Worm (Caenorhabditis elegans) whole organism, L4 larva: Measurements from ENCODE around the gene F13D12.3.

ENCODE experiments used
- F26F4.8 ChIP-seq: fragments of 200-800 bp; sonication (Bioruptor generic); conservative IDR thresholded peaks from 2 replicates; pipeline ENCODE4 v1.3.6; 2022; ENCODE audit warnings: missing genetic modification characterization, missing compliant biosample characterization
- F49E8.2 ChIP-seq: sonication (generic microtip); optimal IDR thresholded peaks from 2 replicates; lab custom pipeline; 2016; ENCODE audit warnings: missing compliant biosample characterization, mild to moderate bottlenecking, missing genetic modification characterization, borderline replicate concordance
- Y105C5A.15 ChIP-seq: fragments of 200-800 bp; sonication (Bioruptor generic); IDR thresholded peaks from 2 replicates; pipeline ENCODE4 v1.3.6; 2022; ENCODE audit warnings: missing genetic modification characterization, missing compliant biosample characterization
- Y48G9A.11 ChIP-seq: fragments of 200-800 bp; sonication (Bioruptor generic); IDR thresholded peaks from 2 replicates; pipeline ENCODE4 v1.3.6; 2022; ENCODE audit warnings: missing genetic modification reagents, missing genetic modification characterization, missing compliant biosample characterization
- Y5F2A.4 ChIP-seq: fragments of 200-800 bp; sonication (Bioruptor generic); optimal IDR thresholded peaks from 2 replicates; lab custom pipeline; 2018; ENCODE audit warnings: mild to moderate bottlenecking, missing genetic modification characterization, missing compliant biosample characterization
- ceh-32 ChIP-seq: sonication (generic microtip); optimal IDR thresholded peaks from 2 replicates; lab custom pipeline; 2016; ENCODE audit warnings: mild to moderate bottlenecking, missing genetic modification characterization, missing compliant biosample characterization; ENCODE audit not compliant: poor library complexity
- cey-2 ChIP-seq: sonication (generic microtip); optimal IDR thresholded peaks from 3 replicates; lab custom pipeline; 2017; ENCODE audit warnings: missing genetic modification characterization, mild to moderate bottlenecking, missing compliant biosample characterization, antibody characterized with exemption, borderline replicate concordance; ENCODE audit not compliant: insufficient read depth
- daf-12 ChIP-seq: fragments of 150-350 bp; optimal IDR thresholded peaks from 2 replicates; lab custom pipeline; 2014; ENCODE audit warnings: missing biosample characterization, missing genetic modification reagents, missing genetic modification characterization
- daf-16 ChIP-seq, 3 experiments: sonication (generic microtip); optimal IDR thresholded peaks; 2 replicates each; lab custom pipeline; 2016 to 2017; ENCODE audit warnings: missing genetic modification characterization in 3 of 3, missing genetic modification reagents in 3 of 3, mild to moderate bottlenecking in 2 of 3, missing compliant biosample characterization in 2 of 3, missing biosample characterization in 1 of 3, moderate library complexity in 1 of 3
- dmd-6 ChIP-seq: fragments of 200-800 bp; sonication (Bioruptor generic); IDR thresholded peaks from 2 replicates; pipeline ENCODE4 v1.3.6; 2022; ENCODE audit warnings: missing genetic modification reagents, missing genetic modification characterization, missing compliant biosample characterization
- dmd-8 ChIP-seq: fragments of 200-800 bp; sonication (Bioruptor generic); IDR thresholded peaks from 2 replicates; pipeline ENCODE4 v1.3.6; 2022; ENCODE audit warnings: missing genetic modification characterization, missing compliant biosample characterization
- dmd-9 ChIP-seq: fragments of 200-800 bp; sonication (Bioruptor generic); IDR thresholded peaks from 2 replicates; pipeline ENCODE4 v1.3.6; 2022; ENCODE audit warnings: missing genetic modification reagents, missing genetic modification characterization, missing compliant biosample characterization
- dpl-1 ChIP-seq: fragments of 150-350 bp; optimal IDR thresholded peaks from 2 replicates; lab custom pipeline; 2014; ENCODE audit warnings: missing biosample characterization, missing genetic modification reagents, missing genetic modification characterization
- fos-1 ChIP-seq: fragments of 150-350 bp; optimal IDR thresholded peaks from 2 replicates; lab custom pipeline; 2014; ENCODE audit warnings: missing biosample characterization, missing genetic modification characterization
- gei-8 ChIP-seq: fragments of 200-800 bp; sonication (Bioruptor generic); optimal IDR thresholded peaks from 2 replicates; lab custom pipeline; 2018; ENCODE audit warnings: mild to moderate bottlenecking, missing genetic modification characterization, missing compliant biosample characterization
- hif-1 ChIP-seq, 2 experiments: sonication (generic microtip); optimal IDR thresholded peaks; 2 replicates each; lab custom pipeline; 2016 to 2017; ENCODE audit warnings: missing compliant biosample characterization in 2 of 2, missing genetic modification characterization in 2 of 2, missing genetic modification reagents in 2 of 2, missing genotype in 2 of 2, mild to moderate bottlenecking in 1 of 2
- hmg-1.1 ChIP-seq: fragments of 200-800 bp; sonication (Bioruptor generic); IDR thresholded peaks from 2 replicates; pipeline ENCODE4 v1.3.6; 2022; ENCODE audit warnings: missing genetic modification reagents, missing genetic modification characterization, missing compliant biosample characterization
- lin-1 ChIP-seq: fragments of 200-800 bp; sonication (Bioruptor generic); IDR thresholded peaks from 2 replicates; pipeline ENCODE4 v1.3.6; 2022; ENCODE audit warnings: missing genetic modification reagents, missing genetic modification characterization, missing compliant biosample characterization
- lin-13 ChIP-seq: fragments of 150-350 bp; optimal IDR thresholded peaks from 2 replicates; lab custom pipeline; 2014; ENCODE audit warnings: missing biosample characterization, missing genetic modification reagents, missing genetic modification characterization
- lin-29 ChIP-seq: fragments of 200-800 bp; sonication (Bioruptor generic); IDR thresholded peaks from 2 replicates; pipeline ENCODE4 v1.3.6; 2022; ENCODE audit warnings: missing genetic modification reagents, missing genetic modification characterization, missing compliant biosample characterization
- lir-3 ChIP-seq: sonication (generic microtip); optimal IDR thresholded peaks from 2 replicates; lab custom pipeline; 2016; ENCODE audit warnings: mild to moderate bottlenecking, missing genetic modification characterization, missing compliant biosample characterization
- madf-9 ChIP-seq: fragments of 200-800 bp; sonication (Bioruptor generic); conservative IDR thresholded peaks from 2 replicates; pipeline ENCODE4 v1.3.6; 2022; ENCODE audit warnings: missing genetic modification reagents, missing genetic modification characterization, missing compliant biosample characterization
- mdl-1 ChIP-seq, 2 experiments: fragments of 150-350 bp in 1 of 2; sonication (generic microtip) in 1 of 2; optimal IDR thresholded peaks; 2 replicates each; lab custom pipeline; 2014 to 2017; ENCODE audit warnings: missing biosample characterization in 2 of 2, missing genetic modification characterization in 2 of 2
- mxl-2 ChIP-seq: fragments of 200-800 bp; sonication (Bioruptor generic); conservative IDR thresholded peaks from 2 replicates; pipeline ENCODE4 v1.3.6; 2022; ENCODE audit warnings: missing genetic modification reagents, missing genetic modification characterization, missing compliant biosample characterization
- mxl-3 ChIP-seq: fragments of 200-800 bp; sonication (Bioruptor generic); optimal IDR thresholded peaks from 2 replicates; lab custom pipeline; 2018; ENCODE audit warnings: mild to moderate bottlenecking, missing genetic modification characterization, missing compliant biosample characterization
- nhr-102 ChIP-seq: sonication (generic microtip); optimal IDR thresholded peaks from 2 replicates; lab custom pipeline; 2016; ENCODE audit warnings: mild to moderate bottlenecking, missing genetic modification characterization, moderate library complexity, missing compliant biosample characterization
- nhr-11 ChIP-seq: fragments of 150-350 bp; optimal IDR thresholded peaks from 2 replicates; lab custom pipeline; 2014; ENCODE audit warnings: missing biosample characterization, missing genetic modification characterization
- nhr-28 ChIP-seq: fragments of 150-350 bp; optimal IDR thresholded peaks from 2 replicates; lab custom pipeline; 2014; ENCODE audit warnings: missing biosample characterization, missing genetic modification characterization
- nhr-48 ChIP-seq: sonication (generic microtip); optimal IDR thresholded peaks from 2 replicates; lab custom pipeline; 2016; ENCODE audit warnings: mild to moderate bottlenecking, missing genetic modification characterization, missing compliant biosample characterization
- nhr-6 ChIP-seq: fragments of 150-350 bp; optimal IDR thresholded peaks from 2 replicates; lab custom pipeline; 2014; ENCODE audit warnings: missing biosample characterization, missing genetic modification characterization
- pha-4 ChIP-seq, 2 experiments: fragments of 150-350 bp in 1 of 2; fragments of 200-800 bp in 1 of 2; sonication (Bioruptor generic) in 1 of 2; IDR thresholded peaks in 1 of 2; optimal IDR thresholded peaks in 1 of 2; 2 replicates each; pipeline versions ENCODE4 v1.3.6 to Lab custom; 2014 to 2022; ENCODE audit warnings: missing genetic modification characterization in 2 of 2, missing genetic modification reagents in 2 of 2, missing biosample characterization in 1 of 2, missing compliant biosample characterization in 1 of 2
- php-3 ChIP-seq: fragments of 200-800 bp; sonication (Bioruptor generic); IDR thresholded peaks from 2 replicates; pipeline ENCODE4 v1.3.6; 2022; ENCODE audit warnings: missing genetic modification reagents, missing genetic modification characterization, missing compliant biosample characterization
- pqm-1 ChIP-seq: sonication (generic microtip); optimal IDR thresholded peaks from 2 replicates; lab custom pipeline; 2017; ENCODE audit warnings: missing biosample characterization, missing genetic modification characterization
- saeg-2 ChIP-seq: fragments of 200-800 bp; sonication (Bioruptor generic); IDR thresholded peaks from 2 replicates; pipeline ENCODE4 v1.3.6; 2022; ENCODE audit warnings: missing genetic modification reagents, missing genetic modification characterization, missing compliant biosample characterization
- set-16 ChIP-seq: fragments of 200-800 bp; sonication (Bioruptor generic); IDR thresholded peaks from 2 replicates; pipeline ENCODE4 v1.3.6; 2022; ENCODE audit warnings: missing genetic modification reagents, missing genetic modification characterization, missing compliant biosample characterization
- unc-62 ChIP-seq, 3 experiments: fragments of 150-350 bp in 1 of 3; sonication (generic microtip); optimal IDR thresholded peaks in 2 of 3; peaks in 1 of 3; 1 replicate in 1 of 3; 2 replicates in 2 of 3; lab custom pipeline; 2014 to 2017; ENCODE audit warnings: missing biosample characterization in 3 of 3, missing genetic modification characterization in 3 of 3, missing genetic modification reagents in 3 of 3, missing genotype in 1 of 3
- vab-7 ChIP-seq: fragments of 200-800 bp; sonication (Bioruptor generic); IDR thresholded peaks from 2 replicates; pipeline ENCODE4 v1.3.6; 2022; ENCODE audit warnings: missing genetic modification reagents, missing genetic modification characterization, missing compliant biosample characterization
- zag-1 ChIP-seq: fragments of 150-350 bp; optimal IDR thresholded peaks from 2 replicates; lab custom pipeline; 2014; ENCODE audit warnings: missing biosample characterization, missing genetic modification characterization
- ztf-7 ChIP-seq: fragments of 150-350 bp; optimal IDR thresholded peaks from 2 replicates; lab custom pipeline; 2014; ENCODE audit warnings: missing biosample characterization, missing genetic modification characterization

Gene F13D12.3

DNA sequence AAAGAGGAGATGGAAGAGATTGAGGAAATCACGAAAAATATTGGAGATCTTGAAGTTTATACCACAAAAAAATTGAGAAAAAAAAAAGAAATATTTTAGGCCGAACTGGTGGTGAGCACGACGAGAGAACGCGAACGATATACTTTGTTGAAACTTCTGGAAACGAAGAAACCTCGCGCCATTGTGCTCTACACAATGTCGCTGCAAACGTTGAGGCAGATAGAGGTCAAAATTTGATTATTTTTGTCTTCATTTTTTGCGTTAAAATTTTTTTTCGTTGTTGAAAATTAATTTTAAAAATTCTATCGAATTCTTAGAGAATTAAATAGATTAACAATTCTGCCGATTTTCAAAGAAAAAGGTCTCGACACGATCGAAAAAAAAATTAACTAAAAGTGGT is 19.6 kb upstream of the F13D12.3 start:
- no peak for TF ChIP-seq nhr-102 (tag; lab: Kevin White, UChicago)

DNA sequence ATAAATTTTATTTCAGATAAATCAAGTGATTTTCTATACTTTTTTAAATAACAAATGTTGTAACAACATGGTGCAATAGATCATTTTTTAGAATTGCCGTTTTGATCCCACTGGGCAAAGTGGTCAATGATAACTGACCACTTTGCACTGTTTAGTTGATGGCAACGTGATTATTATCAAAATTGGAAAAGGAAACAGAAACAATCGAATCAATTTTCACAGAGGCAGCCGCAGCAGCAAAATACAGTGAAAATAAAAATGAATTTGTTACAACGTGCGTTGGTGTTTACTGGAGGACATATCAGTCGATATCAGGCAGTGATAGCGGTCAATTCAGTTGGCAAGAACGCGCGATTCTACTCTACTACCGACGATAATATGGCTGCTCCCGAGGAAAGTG is 14.4 kb upstream of the F13D12.3 start, which contains the start of gene VF13D12L.3:
TSS of gene VF13D12L.3 (plus strand) at position 223 of the 400 bp plus-strand sequence.
- TF ChIP-seq lin-13 (GFP tag; lab: Kevin White, UChicago) (no peak), mxl-3 (peak; percentile 84), Y5F2A.4 (GFP tag; lab: Kevin White, UChicago) (no peak), fos-1 (tag; lab: Kevin White, UChicago) (no peak), set-16 (no peak), nhr-48 (tag; lab: Kevin White, UChicago) (no peak), Y48G9A.11 (no peak), pha-4 (GFP tag; IDR thresholded peaks at IDR 0.05; lab: Robert Waterston, UW) (no peak), pha-4 (tag; optimal IDR thresholded peaks at IDR 0.05; lab: Kevin White, UChicago) (no peak), mdl-1 (tag; optimal IDR thresholded peaks at IDR 0.05; lab: Kevin White, UChicago) (peak in 1 of 2 experiments; percentile 40), lin-1 (no peak), ztf-7 (tag; lab: Kevin White, UChicago) (no peak), mxl-2 (GFP tag; lab: Robert Waterston, UW) (no peak), nhr-28 (tag; lab: Kevin White, UChicago) (peak; percentile 63), zag-1 (tag; lab: Kevin White, UChicago) (no peak), nhr-11 (tag; lab: Kevin White, UChicago) (no peak), dmd-8 (GFP tag; lab: Robert Waterston, UW) (no peak), unc-62 (GFP tag; optimal IDR thresholded peaks at IDR 0.05 in 1 of 2; lab: Kevin White, UChicago) (peak in 1 of 2 experiments; percentile 67), unc-62 (tag; optimal IDR thresholded peaks at IDR 0.05; lab: Kevin White, UChicago) (no peak), ceh-32 (no peak), hif-1 (tag; optimal IDR thresholded peaks at IDR 0.05; lab: Kevin White, UChicago) (peak in 1 of 2 experiments; percentile 86), daf-16 (GFP tag; optimal IDR thresholded peaks at IDR 0.05; lab: Kevin White, UChicago) (no peak), daf-16 (tag; optimal IDR thresholded peaks at IDR 0.05; lab: Kevin White, UChicago) (peak; percentile 74), dmd-6 (GFP tag; lab: Robert Waterston, UW) (peak; percentile 50)

DNA sequence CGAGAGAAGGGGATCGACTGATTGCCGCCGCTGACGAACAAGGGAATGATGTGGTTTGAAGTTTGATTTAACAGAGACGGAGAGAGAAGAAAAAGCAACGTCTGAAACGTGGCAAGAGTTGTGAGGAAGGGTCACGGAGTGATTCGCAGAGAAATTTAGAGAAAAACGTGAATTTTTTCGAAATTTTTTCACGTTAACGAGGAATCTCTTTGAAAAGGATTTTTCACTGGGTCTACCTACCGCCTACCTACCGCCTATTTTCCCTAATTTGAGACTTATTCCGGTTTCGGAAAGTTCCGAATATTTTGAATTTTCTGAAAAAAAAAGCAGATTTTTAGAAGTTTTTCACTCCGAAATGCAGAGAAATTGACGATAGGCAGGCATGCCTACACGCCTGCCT is 10.7 kb upstream of the F13D12.3 start, which contains the start of gene fcmt-1:
TSS of gene fcmt-1 (minus strand) at position 101 of the 400 bp plus-strand sequence.
- TF ChIP-seq nhr-6 (no peak), F49E8.2 (tag; lab: Kevin White, UChicago) (no peak), vab-7 (GFP tag; lab: Robert Waterston, UW) (no peak), Y105C5A.15 (GFP tag; lab: Robert Waterston, UW) (no peak), saeg-2 (GFP tag; lab: Robert Waterston, UW) (no peak), F26F4.8 (GFP tag; lab: Robert Waterston, UW) (no peak), hmg-1.1 (GFP tag; lab: Robert Waterston, UW) (no peak), madf-9 (GFP tag; lab: Robert Waterston, UW) (no peak), lin-1 (no peak), pqm-1 (no peak), cey-2 (tag; lab: Kevin White, UChicago) (no peak), lir-3 (tag; lab: Kevin White, UChicago) (no peak)

DNA sequence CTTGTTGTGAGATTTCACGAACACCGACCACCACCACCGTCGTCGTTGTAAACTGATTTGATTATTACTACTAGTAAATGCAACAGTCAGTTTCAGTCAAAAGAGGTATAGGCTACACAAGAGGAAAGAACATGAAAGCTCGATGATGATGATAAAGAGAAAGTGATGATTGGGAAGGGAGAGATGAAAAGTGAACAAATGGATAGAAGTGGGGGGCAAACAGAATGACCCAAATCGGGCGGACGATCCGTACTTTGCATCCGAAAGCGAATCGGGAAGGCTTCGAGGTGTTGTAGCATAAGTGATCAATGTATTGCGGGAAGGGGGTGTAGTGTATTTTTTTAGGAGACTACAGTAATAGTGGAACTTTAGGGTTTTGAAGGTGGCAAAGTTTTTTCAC is 9.4 kb upstream of the F13D12.3 start:
- TF ChIP-seq set-16 (no peak), gei-8 (GFP tag; lab: Kevin White, UChicago) (no peak), nhr-28 (tag; lab: Kevin White, UChicago) (peak; percentile 78), daf-12 (tag; lab: Kevin White, UChicago) (no peak), dmd-9 (GFP tag; lab: Robert Waterston, UW) (no peak), php-3 (GFP tag; lab: Robert Waterston, UW) (no peak), dpl-1 (no peak), lin-29 (GFP tag; lab: Robert Waterston, UW) (no peak)
